Fruit fly (Drosophila melanogaster) whole organism, prepupa: ENCODE data around the gene CG42489.
A peak's percentile ranks its signal among the peaks of the same experiment; 100 is the strongest.

Source experiments
- CG11294 ChIP-seq: fragments of 200-800 bp; sonication (Bioruptor generic); IDR thresholded peaks from 2 replicates; pipeline ENCODE4 v1.3.6; 2022; ENCODE audit warnings: missing biosample characterization, missing genetic modification characterization
- CG1621 ChIP-seq: fragments of 200-800 bp; sonication (Bioruptor generic); optimal IDR thresholded peaks from 3 replicates; lab custom pipeline; 2018; ENCODE audit warnings: missing biosample characterization, mild to moderate bottlenecking, missing genetic modification characterization
- CG16779 ChIP-seq: fragments of 200-800 bp; sonication (Bioruptor generic); optimal IDR thresholded peaks from 3 replicates; lab custom pipeline; 2017; ENCODE audit warnings: missing biosample characterization, mild to moderate bottlenecking, missing genetic modification characterization
- CG32006 ChIP-seq: fragments of 200-800 bp; sonication (Bioruptor generic); optimal IDR thresholded peaks from 3 replicates; lab custom pipeline; 2017; ENCODE audit warnings: missing biosample characterization, mild to moderate bottlenecking, missing genetic modification characterization
- CG6808 ChIP-seq: fragments of 200-800 bp; sonication (Bioruptor generic); optimal IDR thresholded peaks from 3 replicates; lab custom pipeline; 2017; ENCODE audit warnings: missing biosample characterization, missing genetic modification characterization, mild to moderate bottlenecking, moderate library complexity, missing genetic modification reagents
- Eip78C ChIP-seq: fragments of 200-800 bp; sonication (Bioruptor generic); peaks from one replicate; lab custom pipeline; 2016; ENCODE audit warnings: missing biosample characterization, missing genetic modification characterization
- Ets21C ChIP-seq: fragments of 200-800 bp; sonication (Bioruptor generic); optimal IDR thresholded peaks from 3 replicates; lab custom pipeline; 2016; ENCODE audit warnings: missing biosample characterization, missing genetic modification characterization
- Hr39 ChIP-seq: fragments of 200-800 bp; sonication (Bioruptor generic); optimal IDR thresholded peaks from 2 replicates; lab custom pipeline; 2016; ENCODE audit warnings: missing biosample characterization, missing genetic modification characterization
- Hr4 ChIP-seq: fragments of 200-800 bp; sonication (Bioruptor generic); optimal IDR thresholded peaks from 3 replicates; lab custom pipeline; 2016; ENCODE audit warnings: missing biosample characterization, missing genetic modification characterization
- Lpt ChIP-seq: fragments of 200-800 bp; sonication (Bioruptor generic); optimal IDR thresholded peaks from 3 replicates; lab custom pipeline; 2016; ENCODE audit warnings: missing biosample characterization, missing genetic modification characterization
- Sox102F ChIP-seq: fragments of 200-800 bp; sonication (Bioruptor generic); optimal IDR thresholded peaks from 2 replicates; lab custom pipeline; 2016; ENCODE audit warnings: missing biosample characterization, mild to moderate bottlenecking, missing genetic modification characterization
- dac ChIP-seq: fragments of 200-800 bp; sonication (Bioruptor generic); optimal IDR thresholded peaks from 2 replicates; lab custom pipeline; 2017; ENCODE audit warnings: missing biosample characterization, mild to moderate bottlenecking, missing genetic modification characterization
- svp ChIP-seq: fragments of 200-800 bp; sonication (Bioruptor generic); peaks from one replicate; lab custom pipeline; 2016; ENCODE audit warnings: missing biosample characterization, missing genetic modification characterization

CG42489 gene

DNA sequence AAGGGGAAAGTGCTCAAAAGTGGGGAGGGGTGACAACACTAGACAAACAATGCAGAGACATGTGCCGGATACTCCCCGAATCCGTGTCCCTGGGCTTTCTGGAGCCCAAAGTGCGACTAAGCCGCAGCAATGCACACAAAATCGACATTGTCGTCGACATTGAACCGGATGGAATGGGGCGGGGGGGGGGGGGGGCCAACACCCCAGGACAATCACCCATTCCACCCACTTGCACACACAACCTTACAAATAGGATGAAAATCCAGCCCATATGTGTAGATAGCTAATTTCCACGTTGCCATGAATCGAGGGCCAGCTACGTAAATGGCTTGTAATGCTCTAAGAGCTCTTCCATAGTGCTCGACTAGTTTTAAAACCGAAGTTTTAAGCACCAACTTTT, 33.8 kb downstream of the CG42489 start:
- no peak for TF ChIP-seq CG6808 (GFP tag; lab: Kevin White, UChicago)
- TF ChIP-seq CG1621 = no peak
- TF ChIP-seq CG32006 = no peak
- no peak for TF ChIP-seq Lpt (GFP tag; lab: Kevin White, UChicago)
- TF ChIP-seq Sox102F = no peak
- no peak for TF ChIP-seq Hr4 (GFP tag; lab: Kevin White, UChicago)
- TF ChIP-seq Ets21C = no peak
- TF ChIP-seq CG16779 (tag; lab: Kevin White, UChicago) = no peak
- TF ChIP-seq CG11294 (GFP tag; lab: Robert Waterston, UW) = no peak

DNA sequence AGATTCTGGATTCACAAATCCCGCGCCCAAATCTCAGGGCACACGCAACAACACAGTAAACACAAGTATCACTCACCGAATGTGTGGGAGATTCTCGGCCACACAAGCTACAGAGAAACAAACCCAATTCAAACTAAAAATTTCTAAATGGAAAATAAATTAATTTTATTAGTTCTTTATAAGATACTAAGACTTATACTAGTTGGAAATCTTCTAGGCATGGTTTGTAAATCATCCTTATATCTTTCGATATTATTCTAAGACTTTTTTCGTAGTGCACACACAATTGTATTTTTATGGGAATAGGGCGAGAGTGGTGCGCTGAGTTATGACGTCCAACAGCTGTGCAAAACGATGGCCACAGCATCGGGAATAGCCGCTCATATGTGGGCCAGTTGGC, 35.5 kb downstream of the CG42489 start:
- TF ChIP-seq Hr39 (GFP tag; lab: Kevin White, UChicago) (no peak), Eip78C (GFP tag; lab: Kevin White, UChicago) (peak; percentile 5)

DNA sequence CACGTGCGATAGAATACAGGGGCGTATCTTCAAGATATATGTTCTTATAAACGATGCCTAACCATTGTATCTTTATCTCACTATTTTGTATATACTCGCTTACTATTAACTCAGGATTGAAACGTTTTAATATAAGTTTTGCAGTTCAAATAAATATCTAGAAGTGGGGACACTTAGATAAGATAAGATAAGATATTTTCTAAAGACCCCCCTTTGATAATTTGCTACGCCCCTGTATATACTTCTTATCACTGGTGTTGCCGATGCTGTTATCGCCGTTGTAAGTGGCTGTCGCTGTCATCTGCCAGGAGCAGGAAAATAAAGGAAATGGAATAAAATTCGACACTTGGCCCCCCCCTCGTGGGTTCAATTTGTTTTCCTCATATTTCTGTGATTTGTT, 38.4 kb downstream of the CG42489 start:
- no peak for TF ChIP-seq dac (GFP tag; lab: Kevin White, UChicago)
- TF ChIP-seq CG16779 (tag; lab: Kevin White, UChicago) = no peak
- TF ChIP-seq svp (GFP tag; lab: Kevin White, UChicago) = peak; percentile 61
